Fruit fly (Drosophila melanogaster) whole organism: ENCODE measurements around the gene r.

ENCODE experiments used
- CG8478 ChIP-seq: fragments of >200 bp; optimal IDR thresholded peaks from 2 replicates; lab custom pipeline; 2018; ENCODE audit warnings: inconsistent platforms
- Dll ChIP-seq: fragments of >200 bp; optimal IDR thresholded peaks from 2 replicates; lab custom pipeline; 2017
- EcR ChIP-seq, 2 experiments: fragments of >200 bp; optimal IDR thresholded peaks; 2 replicates each; lab custom pipeline; 2017; ENCODE audit warnings: missing biosample characterization in 2 of 2, missing genetic modification characterization in 2 of 2, missing genetic modification reagents in 2 of 2
- pan ChIP-seq: fragments of >200 bp; optimal IDR thresholded peaks from 2 replicates; lab custom pipeline; 2017
- psq ChIP-seq: fragments of >200 bp; optimal IDR thresholded peaks from 2 replicates; lab custom pipeline; 2017
- usp ChIP-seq: fragments of >200 bp; optimal IDR thresholded peaks from 2 replicates; lab custom pipeline; 2017; ENCODE audit warnings: missing biosample characterization, missing genetic modification characterization, mixed read lengths

DNA sequence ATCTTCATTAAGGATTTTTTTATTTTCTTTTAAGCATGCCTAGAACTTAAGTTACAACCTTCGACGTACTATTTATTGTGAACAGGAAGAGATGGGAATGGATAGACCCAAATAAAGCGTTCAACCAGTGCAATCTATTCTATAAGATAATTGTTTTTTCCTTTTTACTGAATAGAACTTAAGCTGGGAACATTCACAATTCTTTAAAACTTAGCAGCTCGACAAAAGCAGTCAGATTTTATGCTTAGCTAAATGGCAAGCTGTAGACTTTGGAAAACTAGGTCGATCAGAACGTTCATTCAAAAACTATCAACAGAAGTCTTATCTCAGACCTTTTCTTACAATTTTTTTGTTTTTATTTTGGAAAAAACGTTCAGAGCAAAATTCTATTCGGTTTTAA, 55.8 kb downstream of the r start, which contains the start of gene CG13008:
- no peak for TF ChIP-seq pan (lab: Kevin White, UChicago)
- TF ChIP-seq psq = no peak
- no peak for TF ChIP-seq EcR (GFP tag; optimal IDR thresholded peaks at IDR 0.05; lab: Kevin White, UChicago)
- no peak for TF ChIP-seq CG8478 (lab: Kevin White, UChicago)
- TF ChIP-seq Dll (lab: Kevin White, UChicago) = no peak
- TF ChIP-seq usp = no peak
